Worm (Caenorhabditis elegans) whole organism, mixed stage, embryonic: ENCODE results near the gene F15B9.6.

Experiments
- ceh-39 ChIP-seq: fragments of 150-350 bp; optimal IDR thresholded peaks from 2 replicates; lab custom pipeline; 2014; ENCODE audit warnings: missing biosample characterization, missing genetic modification characterization
- elt-1 ChIP-seq: sonication (generic microtip); optimal IDR thresholded peaks from 2 replicates; lab custom pipeline; 2017; ENCODE audit warnings: missing genetic modification characterization, mild to moderate bottlenecking, missing compliant biosample characterization, antibody characterized with exemption, moderate library complexity, borderline replicate concordance; ENCODE audit not compliant: insufficient read depth
- mab-5 ChIP-seq: fragments of 150-350 bp; optimal IDR thresholded peaks from 2 replicates; lab custom pipeline; 2014; ENCODE audit warnings: missing biosample characterization, missing genetic modification characterization
- mep-1 ChIP-seq: fragments of 150-350 bp; optimal IDR thresholded peaks from 2 replicates; lab custom pipeline; 2017; ENCODE audit warnings: missing biosample characterization, missing genetic modification reagents, missing genetic modification characterization, inconsistent platforms
- nhr-2 ChIP-seq: fragments of 150-350 bp; optimal IDR thresholded peaks from 2 replicates; lab custom pipeline; 2014; ENCODE audit warnings: missing biosample characterization, missing genetic modification characterization
- nhr-237 ChIP-seq: fragments of 150-350 bp; optimal IDR thresholded peaks from 2 replicates; lab custom pipeline; 2014; ENCODE audit warnings: missing biosample characterization, missing genetic modification characterization
- nhr-28 ChIP-seq: fragments of 150-350 bp; optimal IDR thresholded peaks from 2 replicates; lab custom pipeline; 2014; ENCODE audit warnings: missing biosample characterization, missing genetic modification characterization
- nhr-76 ChIP-seq: sonication (generic microtip); optimal IDR thresholded peaks from 2 replicates; lab custom pipeline; 2017; ENCODE audit warnings: missing biosample characterization, missing genetic modification characterization
- pha-4 ChIP-seq: fragments of 150-350 bp; optimal IDR thresholded peaks from 2 replicates; lab custom pipeline; 2018; ENCODE audit warnings: missing biosample characterization, missing genetic modification reagents, missing genetic modification characterization
- snpc-4 ChIP-seq: fragments of 150-350 bp; optimal IDR thresholded peaks from 2 replicates; lab custom pipeline; 2014; ENCODE audit warnings: missing biosample characterization, missing genetic modification characterization
- unc-39 ChIP-seq: fragments of 150-350 bp; optimal IDR thresholded peaks from 2 replicates; lab custom pipeline; 2014; ENCODE audit warnings: missing biosample characterization, missing genetic modification characterization
- unc-62 ChIP-seq: fragments of 150-350 bp; optimal IDR thresholded peaks from 2 replicates; lab custom pipeline; 2014; ENCODE audit warnings: missing biosample characterization, missing genetic modification reagents, missing genetic modification characterization
- ztf-11 ChIP-seq: fragments of 150-350 bp; optimal IDR thresholded peaks from 2 replicates; lab custom pipeline; 2014; ENCODE audit warnings: missing biosample characterization, missing genetic modification characterization

- TF ChIP-seq snpc-4 (tag; lab: Kevin White, UChicago) (no peak), mab-5 (tag; lab: Kevin White, UChicago) (no peak), ceh-39 (tag; lab: Kevin White, UChicago) (no peak), nhr-237 (tag; lab: Kevin White, UChicago) (no peak), ztf-11 (no peak), elt-1 (tag; lab: Kevin White, UChicago) (no peak), nhr-76 (tag; lab: Kevin White, UChicago) (no peak), unc-62 (GFP tag; lab: Kevin White, UChicago) (no peak), unc-39 (no peak), mep-1 (tag; lab: Kevin White, UChicago) (no peak), pha-4 (tag; lab: Kevin White, UChicago) (no peak), nhr-28 (tag; lab: Kevin White, UChicago) (no peak), nhr-2 (tag; lab: Kevin White, UChicago) (no peak)
These were observed 7.2 kb upstream of the F15B9.6 start for ce11 chrV:13006754-13007153.
